In the genomic region with DNA sequence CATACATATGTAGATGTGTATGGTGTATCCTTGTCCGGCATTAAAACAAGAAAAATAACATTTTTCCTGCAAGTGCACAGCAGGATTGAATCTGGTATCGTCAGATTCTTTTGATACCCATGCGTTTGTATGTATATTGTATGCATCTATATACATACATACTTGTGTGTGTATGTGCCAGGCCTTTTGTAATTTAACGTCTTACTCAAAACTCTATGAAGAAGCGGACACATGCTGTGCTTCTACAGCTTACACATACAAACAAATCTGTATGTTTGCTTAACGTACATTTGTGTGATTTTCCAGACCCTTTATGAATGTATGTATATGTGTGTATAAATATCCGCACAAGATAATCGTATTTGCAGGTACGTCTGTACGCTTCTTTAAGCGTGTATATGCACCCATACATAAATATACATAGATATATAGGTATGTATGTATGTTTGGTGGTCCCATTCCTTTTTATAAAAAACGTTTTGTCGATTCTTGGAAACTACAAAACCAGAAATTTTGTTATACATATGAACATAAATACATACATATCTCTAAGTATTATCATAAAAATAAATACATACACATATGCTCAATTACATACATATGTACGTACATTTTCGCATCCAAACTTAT, we compare ENCODE assay signal across 5 fruit fly cellular contexts.
TF ChIP-seq lines count a peak whose summit lies in the region.

No protein-coding gene starts in this region.

- no peak for TF ChIP-seq CTCF in whole organism, embryonic (GFP tag; optimal IDR thresholded peaks at IDR 0.05; lab: Kevin White, UChicago)

TF ChIP-seq in whole organism, adult, 20 proteins besides CTCF, POLR2A, EP300 and RAD21:
- peak; percentile 50 for TF ChIP-seq kay (GFP tag; lab: Kevin White, UChicago; ENCODE audit: borderline replicate concordance)
- TF ChIP-seq CG14711 (tag; optimal IDR thresholded peaks at IDR 0.05; lab: Kevin White, UChicago), result no peak

TF ChIP-seq in whole organism, embryonic, 481 proteins besides CTCF, POLR2A, EP300 and RAD21 (continues in another document):
- TF ChIP-seq CG30020 (tag; optimal IDR thresholded peaks at IDR 0.05; lab: Kevin White, UChicago), result peak; percentile 78
- TF ChIP-seq CG11560 (tag; IDR thresholded peaks at IDR 0.05; lab: Robert Waterston, UW), result no peak
- TF ChIP-seq CG9609 (GFP tag; optimal IDR thresholded peaks at IDR 0.05; lab: Kevin White, UChicago), result no peak
- TF ChIP-seq Atf-2 (GFP tag; optimal IDR thresholded peaks at IDR 0.05; lab: Kevin White, UChicago), result no peak
- TF ChIP-seq HmgZ (tag; optimal IDR thresholded peaks at IDR 0.05; lab: Kevin White, UChicago), result peak; percentile 25
- TF ChIP-seq CG34376 (GFP tag; optimal IDR thresholded peaks at IDR 0.05; lab: Kevin White, UChicago), result peak; percentile 31
- TF ChIP-seq MESR4 (GFP tag; optimal IDR thresholded peaks at IDR 0.05; lab: Kevin White, UChicago), result peak; percentile 51
- TF ChIP-seq sd (tag; optimal IDR thresholded peaks at IDR 0.05; lab: Kevin White, UChicago), result peak; percentile 49
- peak; percentile 48 for TF ChIP-seq CG33557 (GFP tag; optimal IDR thresholded peaks at IDR 0.05; lab: Kevin White, UChicago)
- no peak for TF ChIP-seq YL-1 (GFP tag; optimal IDR thresholded peaks at IDR 0.05; lab: Kevin White, UChicago)
- no peak for TF ChIP-seq btn (GFP tag; optimal IDR thresholded peaks at IDR 0.05; lab: Kevin White, UChicago)
- TF ChIP-seq ttk (GFP tag; IDR thresholded peaks at IDR 0.05; lab: Robert Waterston, UW), result no peak
- no peak for TF ChIP-seq Gsc (GFP tag; IDR thresholded peaks at IDR 0.05; lab: Robert Waterston, UW)
- TF ChIP-seq sim (GFP tag; IDR thresholded peaks at IDR 0.05; lab: Robert Waterston, UW), result no peak
- TF ChIP-seq gce (GFP tag; IDR thresholded peaks at IDR 0.05; lab: Robert Waterston, UW), result no peak
- no peak for TF ChIP-seq chn (GFP tag; optimal IDR thresholded peaks at IDR 0.05; lab: Kevin White, UChicago)
- TF ChIP-seq otp (GFP tag; IDR thresholded peaks at IDR 0.05; lab: Robert Waterston, UW), result no peak
- TF ChIP-seq ap (GFP tag; IDR thresholded peaks at IDR 0.05; lab: Robert Waterston, UW), result no peak
- TF ChIP-seq tx (GFP tag; optimal IDR thresholded peaks at IDR 0.05; lab: Kevin White, UChicago), result no peak
- no peak for TF ChIP-seq CG2116 (GFP tag; optimal IDR thresholded peaks at IDR 0.05; lab: Kevin White, UChicago)
- TF ChIP-seq CG31388 (GFP tag; optimal IDR thresholded peaks at IDR 0.05; lab: Kevin White, UChicago), result no peak

TF ChIP-seq in whole organism, prepupa, 60 proteins besides CTCF, POLR2A, EP300 and RAD21:
- TF ChIP-seq Lpt (GFP tag; optimal IDR thresholded peaks at IDR 0.05; lab: Kevin White, UChicago), result peak; percentile 59
- TF ChIP-seq CG6854 (GFP tag; optimal IDR thresholded peaks at IDR 0.05; lab: Kevin White, UChicago), result peak; percentile 19
- TF ChIP-seq Eip75B (GFP tag; optimal IDR thresholded peaks at IDR 0.05; lab: Kevin White, UChicago), result peak; percentile 1
- TF ChIP-seq CG11762 (GFP tag; optimal IDR thresholded peaks at IDR 0.05; lab: Kevin White, UChicago; ENCODE audit: insufficient read depth), result no peak
- TF ChIP-seq CG9139 (GFP tag; optimal IDR thresholded peaks at IDR 0.05; lab: Kevin White, UChicago), result peak; percentile 13
- 0 out of 3 replicates have a peak, but pooled peaks have one; percentile 19 for TF ChIP-seq CG8119 (GFP tag; IDR thresholded peaks at IDR 0.05; lab: Robert Waterston, UW)
- no peak for TF ChIP-seq fd85E (GFP tag; optimal IDR thresholded peaks at IDR 0.05; lab: Kevin White, UChicago)
- no peak for TF ChIP-seq CG8319 (GFP tag; optimal IDR thresholded peaks at IDR 0.05; lab: Kevin White, UChicago)
- TF ChIP-seq Ets21C (GFP tag; optimal IDR thresholded peaks at IDR 0.05; lab: Kevin White, UChicago), result no peak
- TF ChIP-seq CG6808 (GFP tag; optimal IDR thresholded peaks at IDR 0.05; lab: Kevin White, UChicago), result no peak
- no peak for TF ChIP-seq CG16779 (tag; optimal IDR thresholded peaks at IDR 0.05; lab: Kevin White, UChicago)
- TF ChIP-seq Eip78C (GFP tag; lab: Kevin White, UChicago), result peak; percentile 77
- TF ChIP-seq dsx (GFP tag; optimal IDR thresholded peaks at IDR 0.05; lab: Kevin White, UChicago; ENCODE audit: poor library complexity, severe bottlenecking), result peak; percentile 45
- TF ChIP-seq Sox102F (GFP tag; optimal IDR thresholded peaks at IDR 0.05; lab: Kevin White, UChicago), result peak; percentile 20
- 0 out of 2 replicates have a peak, but pooled peaks have one; percentile 11 for TF ChIP-seq CG15336 (GFP tag; IDR thresholded peaks at IDR 0.05; lab: Robert Waterston, UW)
- TF ChIP-seq acj6 (GFP tag; optimal IDR thresholded peaks at IDR 0.05; lab: Kevin White, UChicago), result no peak
- TF ChIP-seq Sox14 (GFP tag; optimal IDR thresholded peaks at IDR 0.05; lab: Kevin White, UChicago), result peak; percentile 2
- peak; percentile 10 for TF ChIP-seq Met (GFP tag; optimal IDR thresholded peaks at IDR 0.05; lab: Kevin White, UChicago)
- TF ChIP-seq ss (GFP tag; optimal IDR thresholded peaks at IDR 0.05; lab: Kevin White, UChicago), result peak in 1 of 2 experiments; percentile 24
- peak; percentile 92 for TF ChIP-seq fkh (GFP tag; optimal IDR thresholded peaks at IDR 0.05; lab: Kevin White, UChicago)

TF ChIP-seq in whole organism, pupa, 21 proteins besides CTCF, POLR2A, EP300 and RAD21:
- TF ChIP-seq CG8159 (tag; optimal IDR thresholded peaks at IDR 0.05; lab: Kevin White, UChicago), result peak; percentile 14
- peak; percentile 13 for TF ChIP-seq CG34367 (tag; optimal IDR thresholded peaks at IDR 0.05; lab: Kevin White, UChicago)
- no peak for TF ChIP-seq CG12605 (GFP tag; IDR thresholded peaks at IDR 0.05; lab: Robert Waterston, UW)
- no peak for TF ChIP-seq EcR (GFP tag; optimal IDR thresholded peaks at IDR 0.05; lab: Kevin White, UChicago)
- no peak for TF ChIP-seq rn (GFP tag; IDR thresholded peaks at IDR 0.05; lab: Robert Waterston, UW)
- peak; percentile 6 for TF ChIP-seq CG15710 (tag; optimal IDR thresholded peaks at IDR 0.05; lab: Kevin White, UChicago)
- no peak for TF ChIP-seq Pif1A (GFP tag; optimal IDR thresholded peaks at IDR 0.05; lab: Kevin White, UChicago)
- peak; percentile 12 for TF ChIP-seq CG14655 (GFP tag; optimal IDR thresholded peaks at IDR 0.05; lab: Kevin White, UChicago)

TF ChIP-seq in whole organism, wandering third instar larva, 38 proteins besides CTCF, POLR2A, EP300 and RAD21:
- TF ChIP-seq OdsH (GFP tag; optimal IDR thresholded peaks at IDR 0.05; lab: Kevin White, UChicago) (no peak), dsf (GFP tag; optimal IDR thresholded peaks at IDR 0.05; lab: Kevin White, UChicago; ENCODE audit: borderline replicate concordance) (no peak), woc (GFP tag; optimal IDR thresholded peaks at IDR 0.05; lab: Kevin White, UChicago) (peak; percentile 13), brk (GFP tag; optimal IDR thresholded peaks at IDR 0.05; lab: Kevin White, UChicago) (peak; percentile 55), Jra (GFP tag; optimal IDR thresholded peaks at IDR 0.05; lab: Kevin White, UChicago) (no peak), Rel (GFP tag; optimal IDR thresholded peaks at IDR 0.05; lab: Kevin White, UChicago) (no peak), Rel (tag; optimal IDR thresholded peaks at IDR 0.05; lab: Kevin White, UChicago) (peak; percentile 5), psq (GFP tag; optimal IDR thresholded peaks at IDR 0.05; lab: Kevin White, UChicago) (no peak), Abd-B (GFP tag; optimal IDR thresholded peaks at IDR 0.05; lab: Kevin White, UChicago) (no peak), CrebA (GFP tag; optimal IDR thresholded peaks at IDR 0.05; lab: Kevin White, UChicago; ENCODE audit: borderline replicate concordance) (peak; percentile 45), sage (GFP tag; optimal IDR thresholded peaks at IDR 0.05; lab: Kevin White, UChicago) (peak; percentile 43), Sp1 (GFP tag; optimal IDR thresholded peaks at IDR 0.05; lab: Kevin White, UChicago) (peak; percentile 19), N (GFP tag; optimal IDR thresholded peaks at IDR 0.05; lab: Kevin White, UChicago) (peak; percentile 11)
